Fruit fly (Drosophila melanogaster) whole organism, embryonic: ENCODE results near the gene Gsc.
A peak's percentile ranks its signal among the peaks of the same experiment; 100 is the strongest.

Source experiments
- Adf1 ChIP-seq: fragments of 200-800 bp; sonication (Bioruptor generic); IDR thresholded peaks from 2 replicates; pipeline ENCODE4 v1.3.6; 2022; ENCODE audit warnings: missing biosample characterization, missing genetic modification characterization
- Antp ChIP-seq: fragments of 200-800 bp; sonication (Bioruptor generic); optimal IDR thresholded peaks from 3 replicates; lab custom pipeline; 2016; ENCODE audit warnings: missing biosample characterization, missing genetic modification characterization
- Awh ChIP-seq: fragments of 200-800 bp; sonication (Bioruptor generic); IDR thresholded peaks from 2 replicates; pipeline ENCODE4, ENCODE4 v1.3.6; 2022; ENCODE audit warnings: missing biosample characterization, missing genetic modification characterization
- CG10654 ChIP-seq: fragments of 200-800 bp; sonication (Bioruptor generic); optimal IDR thresholded peaks from 2 replicates; lab custom pipeline; 2016; ENCODE audit warnings: missing biosample characterization, missing genetic modification characterization
- CG14441 ChIP-seq: fragments of 200-800 bp; sonication (Bioruptor generic); IDR thresholded peaks from 2 replicates; pipeline ENCODE4 v1.3.6; 2022; ENCODE audit warnings: missing biosample characterization, missing genetic modification characterization
- CG17568 ChIP-seq: fragments of 200-800 bp; sonication (Bioruptor generic); optimal IDR thresholded peaks from 2 replicates; lab custom pipeline; 2018; ENCODE audit warnings: missing biosample characterization, mild to moderate bottlenecking, missing genetic modification characterization, moderate library complexity
- CG17829 ChIP-seq: fragments of 200-800 bp; optimal IDR thresholded peaks from 2 replicates; lab custom pipeline; 2019; ENCODE audit warnings: missing biosample characterization, mild to moderate bottlenecking, missing genetic modification characterization, moderate library complexity
- CG3065 ChIP-seq: fragments of 200-800 bp; sonication (Bioruptor generic); optimal IDR thresholded peaks from 2 replicates; lab custom pipeline; 2016; ENCODE audit warnings: missing biosample characterization, missing genetic modification characterization
- CG33213 ChIP-seq: fragments of 200-800 bp; sonication (Bioruptor generic); optimal IDR thresholded peaks from 3 replicates; lab custom pipeline; 2016; ENCODE audit warnings: missing biosample characterization, missing genetic modification characterization
- CG5180 ChIP-seq: fragments of 200-800 bp; sonication (Bioruptor generic); optimal IDR thresholded peaks from 3 replicates; lab custom pipeline; 2017; ENCODE audit warnings: missing biosample characterization, missing genetic modification characterization, mild to moderate bottlenecking, moderate library complexity, missing genetic modification reagents
- CG5245 ChIP-seq: fragments of 200-800 bp; sonication (Bioruptor generic); optimal IDR thresholded peaks from 3 replicates; lab custom pipeline; 2016; ENCODE audit warnings: missing biosample characterization, missing genetic modification characterization
- CG5953 ChIP-seq: fragments of 200-800 bp; sonication (Bioruptor generic); IDR thresholded peaks from 2 replicates; pipeline ENCODE4 v1.3.6; 2022; ENCODE audit warnings: missing biosample characterization, missing genetic modification characterization
- CG6272 ChIP-seq: fragments of 200-800 bp; sonication (Bioruptor generic); IDR thresholded peaks from 2 replicates; pipeline ENCODE4 v1.3.6; 2022; ENCODE audit warnings: missing biosample characterization, missing genetic modification characterization
- CG7372 ChIP-seq: fragments of 200-800 bp; sonication (Bioruptor generic); IDR thresholded peaks from 2 replicates; pipeline ENCODE4 v1.3.6; 2022; ENCODE audit warnings: missing biosample characterization, missing genetic modification characterization
- CG8359 ChIP-seq: fragments of 200-800 bp; sonication (Bioruptor generic); optimal IDR thresholded peaks from 2 replicates; lab custom pipeline; 2017; ENCODE audit warnings: missing biosample characterization, mild to moderate bottlenecking, missing genetic modification characterization, borderline replicate concordance
- CG8765 ChIP-seq: fragments of 200-800 bp; sonication (Bioruptor generic); IDR thresholded peaks from 2 replicates; pipeline ENCODE4 v1.3.6; 2022; ENCODE audit warnings: missing biosample characterization, missing genetic modification characterization
- CG9437 ChIP-seq: fragments of 200-800 bp; sonication (Bioruptor generic); optimal IDR thresholded peaks from 2 replicates; lab custom pipeline; 2018; ENCODE audit warnings: missing biosample characterization, mild to moderate bottlenecking, missing genetic modification characterization
- CG9797 ChIP-seq: fragments of 200-800 bp; sonication (Bioruptor generic); optimal IDR thresholded peaks from 3 replicates; lab custom pipeline; 2018; ENCODE audit warnings: missing biosample characterization, mild to moderate bottlenecking, missing genetic modification characterization
- CkIIα-i1 ChIP-seq: fragments of 200-800 bp; sonication (Bioruptor generic); IDR thresholded peaks from 2 replicates; pipeline ENCODE4 v1.3.6; 2022; ENCODE audit warnings: missing biosample characterization, missing genetic modification characterization
- E2f2 ChIP-seq: fragments of 200-800 bp; sonication (Bioruptor generic); IDR thresholded peaks from 2 replicates; pipeline ENCODE4 v1.3.6; 2022; ENCODE audit warnings: missing biosample characterization, missing genetic modification characterization
- Fer2 ChIP-seq: fragments of 200-800 bp; sonication (Bioruptor generic); optimal IDR thresholded peaks from 2 replicates; lab custom pipeline; 2018; ENCODE audit warnings: missing biosample characterization, mild to moderate bottlenecking, missing genetic modification characterization, moderate library complexity
- Hmr ChIP-seq: fragments of 200-800 bp; sonication (Bioruptor generic); optimal IDR thresholded peaks from 3 replicates; lab custom pipeline; 2017; ENCODE audit warnings: mild to moderate bottlenecking, missing biosample characterization, missing genetic modification reagents, missing genetic modification characterization
- Kr ChIP-seq: fragments of 200-800 bp; sonication (Bioruptor generic); optimal IDR thresholded peaks from 2 replicates; lab custom pipeline; 2017; ENCODE audit warnings: missing biosample characterization, mild to moderate bottlenecking, missing genetic modification characterization
- MESR4 ChIP-seq: fragments of 200-800 bp; sonication (Bioruptor generic); optimal IDR thresholded peaks from 2 replicates; lab custom pipeline; 2018; ENCODE audit warnings: missing biosample characterization, mild to moderate bottlenecking, missing genetic modification characterization, moderate library complexity
- Meics ChIP-seq: fragments of 200-800 bp; sonication (Bioruptor generic); optimal IDR thresholded peaks from 2 replicates; lab custom pipeline; 2017; ENCODE audit warnings: missing biosample characterization, mild to moderate bottlenecking, missing genetic modification characterization
- NFAT ChIP-seq: fragments of 200-800 bp; sonication (Bioruptor generic); IDR thresholded peaks from 2 replicates; pipeline ENCODE4 v1.3.6; 2022; ENCODE audit warnings: missing biosample characterization, missing genetic modification characterization
- Stat92E ChIP-seq, 3 experiments: fragments of >200 bp in 2 of 3; fragments of 200-800 bp in 1 of 3; sonication (Bioruptor generic) in 1 of 3; optimal IDR thresholded peaks; 2 replicates each; lab custom pipeline; 2017 to 2019; ENCODE audit warnings: missing biosample characterization in 3 of 3, missing genetic modification characterization in 3 of 3, mild to moderate bottlenecking in 1 of 3, moderate library complexity in 1 of 3
- Usf ChIP-seq: fragments of 200-800 bp; sonication (Bioruptor generic); optimal IDR thresholded peaks from 2 replicates; lab custom pipeline; 2017; ENCODE audit warnings: missing genotype, missing biosample characterization, missing genetic modification characterization
- Xbp1 ChIP-seq: fragments of 200-800 bp; sonication (Bioruptor generic); optimal IDR thresholded peaks from 3 replicates; lab custom pipeline; 2016; ENCODE audit warnings: missing biosample characterization, mild to moderate bottlenecking, missing genetic modification characterization
- amos ChIP-seq: fragments of 200-800 bp; sonication (Bioruptor generic); IDR thresholded peaks from 2 replicates; pipeline ENCODE4 v1.3.6; 2022; ENCODE audit warnings: missing biosample characterization, missing genetic modification characterization; ENCODE audit not compliant: partially characterized antibody
- ap ChIP-seq: fragments of 200-800 bp; sonication (Bioruptor generic); IDR thresholded peaks from 2 replicates; pipeline ENCODE4 v1.3.6; 2022; ENCODE audit warnings: missing biosample characterization, missing genetic modification characterization
- az2 ChIP-seq: fragments of 200-800 bp; sonication (Bioruptor generic); optimal IDR thresholded peaks from 3 replicates; lab custom pipeline; 2016; ENCODE audit warnings: missing biosample characterization, missing genetic modification characterization
- bigmax ChIP-seq: fragments of 200-800 bp; sonication (Bioruptor generic); optimal IDR thresholded peaks from 2 replicates; lab custom pipeline; 2018; ENCODE audit warnings: missing biosample characterization, mild to moderate bottlenecking, missing genetic modification characterization
- br ChIP-seq: fragments of >200 bp; optimal IDR thresholded peaks from 2 replicates; lab custom pipeline; 2017
- cas ChIP-seq: fragments of 200-800 bp; sonication (Bioruptor generic); IDR thresholded peaks from 2 replicates; pipeline ENCODE4 v1.3.6; 2022; ENCODE audit warnings: missing biosample characterization, missing genetic modification characterization
- dysf ChIP-seq: fragments of 200-800 bp; sonication (Bioruptor generic); IDR thresholded peaks from 3 replicates; pipeline ENCODE4 v1.3.6; 2022; ENCODE audit warnings: missing biosample characterization, missing genetic modification characterization
- eyg ChIP-seq: fragments of 200-800 bp; sonication (Bioruptor generic); optimal IDR thresholded peaks from 3 replicates; lab custom pipeline; 2016; ENCODE audit warnings: missing biosample characterization, missing genetic modification characterization
- gcm2 ChIP-seq: fragments of 200-800 bp; sonication (Bioruptor generic); optimal IDR thresholded peaks from 2 replicates; lab custom pipeline; 2016; ENCODE audit warnings: missing biosample characterization, missing genetic modification characterization
- grn ChIP-seq: fragments of 200-800 bp; sonication (Bioruptor generic); optimal IDR thresholded peaks from 3 replicates; lab custom pipeline; 2017; ENCODE audit warnings: missing biosample characterization, missing genetic modification characterization
- luna ChIP-seq: fragments of 200-800 bp; sonication (Bioruptor generic); optimal IDR thresholded peaks from 2 replicates; lab custom pipeline; 2016; ENCODE audit warnings: missing biosample characterization, missing genetic modification characterization
- mld ChIP-seq: fragments of 200-800 bp; sonication (Bioruptor generic); IDR thresholded peaks from 3 replicates; pipeline ENCODE4 v1.3.6; 2022; ENCODE audit warnings: missing biosample characterization, missing genetic modification characterization; ENCODE audit not compliant: partially characterized antibody
- org-1 ChIP-seq: fragments of 200-800 bp; sonication (Bioruptor generic); optimal IDR thresholded peaks from 2 replicates; lab custom pipeline; 2017; ENCODE audit warnings: missing biosample characterization, missing genetic modification characterization
- pum ChIP-seq: fragments of 200-800 bp; sonication (Bioruptor generic); optimal IDR thresholded peaks from 2 replicates; lab custom pipeline; 2016; ENCODE audit warnings: missing biosample characterization, missing genetic modification characterization
- sc ChIP-seq, 3 experiments: fragments of >200 bp in 2 of 3; fragments of 200-800 bp in 1 of 3; sonication (Bioruptor generic) in 1 of 3; optimal IDR thresholded peaks; 2 replicates in 2 of 3; 3 replicates in 1 of 3; lab custom pipeline; 2017; ENCODE audit warnings: mild to moderate bottlenecking in 1 of 3, missing biosample characterization in 1 of 3, missing genetic modification characterization in 1 of 3, missing genetic modification reagents in 1 of 3
- sim ChIP-seq: fragments of 200-800 bp; sonication (Bioruptor generic); IDR thresholded peaks from 2 replicates; pipeline ENCODE4 v1.3.6; 2022; ENCODE audit warnings: missing biosample characterization, missing genetic modification characterization
- sqz ChIP-seq: fragments of 200-800 bp; sonication (Bioruptor generic); optimal IDR thresholded peaks from 3 replicates; lab custom pipeline; 2018; ENCODE audit warnings: missing biosample characterization, mild to moderate bottlenecking, missing genetic modification characterization
- sr ChIP-seq: fragments of 200-800 bp; sonication (Bioruptor generic); IDR thresholded peaks from 3 replicates; pipeline ENCODE4 v1.3.6; 2022; ENCODE audit warnings: missing biosample characterization, missing genetic modification characterization
- ssp ChIP-seq: fragments of 200-800 bp; sonication (Bioruptor generic); IDR thresholded peaks from 2 replicates; pipeline ENCODE4 v1.3.6; 2022; ENCODE audit warnings: missing biosample characterization, missing genetic modification characterization
- stc ChIP-seq: fragments of 200-800 bp; sonication (Bioruptor generic); IDR thresholded peaks from 2 replicates; pipeline ENCODE4 v1.3.6; 2022; ENCODE audit warnings: missing biosample characterization, missing genetic modification characterization
- vvl ChIP-seq: fragments of 200-800 bp; sonication (Bioruptor generic); IDR thresholded peaks from 2 replicates; pipeline ENCODE4 v1.3.6; 2022; ENCODE audit warnings: missing biosample characterization, missing genetic modification characterization
- zen2 ChIP-seq: fragments of 200-800 bp; sonication (Bioruptor generic); IDR thresholded peaks from 3 replicates; pipeline ENCODE4 v1.3.6; 2022; ENCODE audit warnings: missing biosample characterization, missing genetic modification characterization; ENCODE audit not compliant: partially characterized antibody

Gene Gsc

dm6 chr2L:568030-568429 is 26.5 kb downstream of the Gsc start, which contains the start of the genes Nle and Sf3b1 (continued):
- peak; percentile 74 for TF ChIP-seq Xbp1 (GFP tag; lab: Kevin White, UChicago)
- no peak for TF ChIP-seq cas
- peak; percentile 53 for TF ChIP-seq Fer2 (tag; lab: Kevin White, UChicago)
- TF ChIP-seq sc (optimal IDR thresholded peaks at IDR 0.05; lab: Kevin White, UChicago), result no peak
- TF ChIP-seq sc (GFP tag; optimal IDR thresholded peaks at IDR 0.05; lab: Kevin White, UChicago), result no peak
- TF ChIP-seq Meics, result no peak
- peak; percentile 99 for TF ChIP-seq CG5180 (GFP tag; lab: Kevin White, UChicago)
- peak; percentile 48 for TF ChIP-seq Adf1 (GFP tag; lab: Robert Waterston, UW)
- no peak; the same call in 1 of the 2 replicates for TF ChIP-seq NFAT (GFP tag; lab: Robert Waterston, UW)
- TF ChIP-seq CG8359, result no peak
- no peak for TF ChIP-seq CG5953
- no peak for TF ChIP-seq gcm2 (GFP tag; lab: Kevin White, UChicago)
- no peak for TF ChIP-seq CkIIα-i1 (GFP tag; lab: Robert Waterston, UW)
- TF ChIP-seq Antp (GFP tag; lab: Kevin White, UChicago), result no peak
- no peak for TF ChIP-seq org-1 (GFP tag; lab: Kevin White, UChicago)
- no peak for TF ChIP-seq ssp (GFP tag; lab: Robert Waterston, UW)
- no peak for TF ChIP-seq CG17568 (GFP tag; lab: Kevin White, UChicago)
- no peak for TF ChIP-seq br
- TF ChIP-seq CG3065 (GFP tag; lab: Kevin White, UChicago), result no peak
- TF ChIP-seq sr (GFP tag; lab: Robert Waterston, UW), result no peak
- 0 out of 2 replicates have a peak, but pooled peaks have one; percentile 44 for TF ChIP-seq CG7372
- no peak for TF ChIP-seq Kr (GFP tag; lab: Kevin White, UChicago)
- TF ChIP-seq eyg, result no peak
- TF ChIP-seq MESR4 (GFP tag; lab: Kevin White, UChicago), result peak; percentile 58
- TF ChIP-seq sim (GFP tag; lab: Robert Waterston, UW), result no peak
- peak; percentile 91 for TF ChIP-seq amos (GFP tag; lab: Robert Waterston, UW)
- peak; percentile 50 for TF ChIP-seq CG10654 (GFP tag; lab: Kevin White, UChicago)
- TF ChIP-seq Awh (GFP tag; lab: Robert Waterston, UW), result no peak
- TF ChIP-seq CG9797 (GFP tag; lab: Kevin White, UChicago), result peak; percentile 92
- TF ChIP-seq Hmr, result no peak
- TF ChIP-seq zen2 (GFP tag; lab: Robert Waterston, UW), result peak; percentile 72; the same call in 1 of the 3 replicates
- peak; percentile 13 for TF ChIP-seq pum (GFP tag; lab: Kevin White, UChicago)
- no peak for TF ChIP-seq CG8765 (GFP tag; lab: Robert Waterston, UW)
- TF ChIP-seq CG14441 (GFP tag; lab: Robert Waterston, UW), result 0 out of 2 replicates have a peak, but pooled peaks have one; percentile 33
- TF ChIP-seq az2 (GFP tag; lab: Kevin White, UChicago), result peak; percentile 6
- TF ChIP-seq CG9437, result no peak
- TF ChIP-seq mld (GFP tag; lab: Robert Waterston, UW), result peak; percentile 81; the same call in 2 of the 3 replicates
- TF ChIP-seq vvl (GFP tag; lab: Robert Waterston, UW), result no peak
- TF ChIP-seq Usf (GFP tag; lab: Kevin White, UChicago), result no peak
- no peak for TF ChIP-seq CG5245 (GFP tag; lab: Kevin White, UChicago)
- TF ChIP-seq E2f2, result peak; percentile 57
- TF ChIP-seq CG6272 (GFP tag; lab: Robert Waterston, UW), result peak; percentile 38; the same call in 1 of the 2 replicates
- TF ChIP-seq ap (GFP tag; lab: Robert Waterston, UW), result no peak
- TF ChIP-seq Stat92E (GFP tag; optimal IDR thresholded peaks at IDR 0.05; lab: Kevin White, UChicago), result peak in 1 of 3 experiments; percentile 35
- peak; percentile 80 for TF ChIP-seq CG17829
- no peak for TF ChIP-seq luna (GFP tag; lab: Kevin White, UChicago)
- TF ChIP-seq stc (GFP tag; lab: Robert Waterston, UW), result no peak
- no peak for TF ChIP-seq grn (GFP tag; lab: Kevin White, UChicago)
- TF ChIP-seq sqz (GFP tag; lab: Kevin White, UChicago), result no peak
- peak; percentile 40 for TF ChIP-seq CG33213
- TF ChIP-seq bigmax (GFP tag; lab: Kevin White, UChicago), result no peak
- peak; percentile 18; the same call in 1 of the 3 replicates for TF ChIP-seq dysf
